Worm (Caenorhabditis elegans) whole organism, L4/young adult: ENCODE data around the gene Y41E3.6.
"Not testable (repeated sequence)": the region's sequence is repeated elsewhere in the genome, so short reads cannot be mapped to it uniquely, and the experiment has no call there.

Experiments
- W03F9.2 ChIP-seq: fragments of 150-350 bp; optimal IDR thresholded peaks from 2 replicates; lab custom pipeline; 2014; ENCODE audit warnings: missing biosample characterization, missing genetic modification characterization
- dao-5 ChIP-seq: sonication (generic microtip); optimal IDR thresholded peaks from 2 replicates; lab custom pipeline; 2016; ENCODE audit warnings: missing genotype, missing genetic modification characterization, moderate library complexity, missing compliant biosample characterization
- him-1 ChIP-seq: sonication (generic microtip); optimal IDR thresholded peaks from 2 replicates; lab custom pipeline; 2016; ENCODE audit warnings: missing genotype, missing genetic modification reagents, missing genetic modification characterization, missing compliant biosample characterization

DNA sequence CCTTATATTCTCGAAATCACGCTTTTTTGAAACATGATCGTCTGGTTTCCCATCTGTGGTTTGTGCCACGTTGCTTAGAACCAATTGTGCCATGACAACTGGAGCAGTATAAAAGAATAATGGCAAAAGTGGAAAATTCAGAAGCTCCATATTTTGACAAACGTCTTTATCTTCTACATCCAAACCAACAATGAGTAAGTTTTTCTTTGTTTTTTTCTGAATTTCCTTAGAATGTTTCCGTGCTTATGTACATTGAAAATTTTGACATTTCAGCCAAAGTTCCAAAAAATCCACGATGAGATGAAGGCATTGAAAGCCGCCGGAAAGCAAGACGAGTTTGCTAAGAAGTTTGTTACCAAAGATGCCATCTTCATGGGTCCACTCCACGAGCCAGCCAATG, at the start of gene Y41E3.6:
- TF ChIP-seq dao-5, him-1, W03F9.2 (tag; lab: Kevin White, UChicago): not testable (repeated sequence)
